Worm (Caenorhabditis elegans) whole organism, young adult: Measurements from ENCODE around the gene C25F9.6.

Source experiments
- T26A5.8 ChIP-seq: sonication (generic microtip); optimal IDR thresholded peaks from 2 replicates; lab custom pipeline; 2016; ENCODE audit warnings: missing genetic modification characterization, missing compliant biosample characterization
- ceh-58 ChIP-seq: fragments of 200-800 bp; sonication (Bioruptor generic); IDR thresholded peaks from 2 replicates; pipeline ENCODE4 v1.3.6; 2022; ENCODE audit warnings: missing genetic modification characterization, missing compliant biosample characterization
- lin-40 ChIP-seq: sonication (generic microtip); optimal IDR thresholded peaks from 2 replicates; lab custom pipeline; 2016; ENCODE audit warnings: missing genetic modification characterization, mild to moderate bottlenecking, missing compliant biosample characterization, missing genotype, missing genetic modification reagents
- mcd-1 ChIP-seq: fragments of 200-800 bp; sonication (Bioruptor generic); IDR thresholded peaks from 2 replicates; pipeline ENCODE4 v1.3.6; 2022; ENCODE audit warnings: missing genetic modification reagents, missing genetic modification characterization, missing compliant biosample characterization
- rcor-1 ChIP-seq: fragments of 200-800 bp; sonication (Bioruptor generic); IDR thresholded peaks from 2 replicates; pipeline ENCODE4 v1.3.6; 2022; ENCODE audit warnings: missing genetic modification reagents, missing genetic modification characterization, missing compliant biosample characterization
- snpc-3.4 ChIP-seq: sonication (generic microtip); optimal IDR thresholded peaks from 2 replicates; lab custom pipeline; 2017; ENCODE audit warnings: missing genetic modification characterization, mild to moderate bottlenecking, missing compliant biosample characterization, antibody characterized with exemption, moderate library complexity, missing genotype, missing genetic modification reagents
- ztf-22 ChIP-seq: fragments of 200-800 bp; sonication (Bioruptor generic); optimal IDR thresholded peaks from 2 replicates; lab custom pipeline; 2018; ENCODE audit warnings: mild to moderate bottlenecking, missing genetic modification characterization, moderate library complexity, missing compliant biosample characterization

- TF ChIP-seq lin-40 (tag; lab: Kevin White, UChicago) (no peak), T26A5.8 (tag; lab: Kevin White, UChicago) (no peak), ceh-58 (GFP tag; lab: Robert Waterston, UW) (no peak), ztf-22 (GFP tag; lab: Kevin White, UChicago) (no peak), rcor-1 (GFP tag; lab: Robert Waterston, UW) (no peak), snpc-3.4 (tag; lab: Kevin White, UChicago) (no peak), mcd-1 (GFP tag; lab: Robert Waterston, UW) (no peak)
Measured at ce11 chrV:19391242-19391641, 13.9 kb downstream of the C25F9.6 start.
